Fruit fly (Drosophila melanogaster) whole organism, pupa: ENCODE data around the gene CG18094.

Experiments used
- CG10348 ChIP-seq: fragments of 200-800 bp; sonication (Bioruptor generic); IDR thresholded peaks from 2 replicates; pipeline ENCODE4 v1.3.6; 2022; ENCODE audit warnings: missing biosample characterization, missing genetic modification characterization
- CG12605 ChIP-seq: fragments of 200-800 bp; sonication (Bioruptor generic); IDR thresholded peaks from 2 replicates; pipeline ENCODE4 v1.3.6; 2022; ENCODE audit warnings: missing biosample characterization, missing genetic modification characterization
- CG13204 ChIP-seq: fragments of 200-800 bp; sonication (Bioruptor generic); optimal IDR thresholded peaks from 2 replicates; lab custom pipeline; 2018; ENCODE audit warnings: missing biosample characterization, mild to moderate bottlenecking, missing genetic modification characterization, moderate library complexity
- CG14655 ChIP-seq: fragments of 200-800 bp; sonication (Bioruptor generic); optimal IDR thresholded peaks from 3 replicates; lab custom pipeline; 2017; ENCODE audit warnings: mild to moderate bottlenecking, missing biosample characterization, missing genetic modification reagents, missing genetic modification characterization
- CG15710 ChIP-seq: fragments of 200-800 bp; sonication (Bioruptor generic); optimal IDR thresholded peaks from 2 replicates; lab custom pipeline; 2018; ENCODE audit warnings: missing biosample characterization, mild to moderate bottlenecking, missing genetic modification characterization, moderate library complexity
- CG32121 ChIP-seq: fragments of 200-800 bp; sonication (Bioruptor generic); IDR thresholded peaks from 2 replicates; pipeline ENCODE4 v1.3.6; 2022; ENCODE audit warnings: missing biosample characterization, missing genetic modification characterization
- CG8159 ChIP-seq: fragments of 200-800 bp; sonication (Bioruptor generic); optimal IDR thresholded peaks from 3 replicates; lab custom pipeline; 2018; ENCODE audit warnings: missing biosample characterization, mild to moderate bottlenecking, missing genetic modification characterization, moderate library complexity
- CG8301 ChIP-seq: fragments of 200-800 bp; sonication (Bioruptor generic); optimal IDR thresholded peaks from 2 replicates; lab custom pipeline; 2018; ENCODE audit warnings: missing biosample characterization, mild to moderate bottlenecking, missing genetic modification characterization
- EcR ChIP-seq: fragments of 200-800 bp; sonication (Bioruptor generic); optimal IDR thresholded peaks from 3 replicates; lab custom pipeline; 2019; ENCODE audit warnings: missing biosample characterization, missing genetic modification characterization, mild to moderate bottlenecking, moderate library complexity, missing genetic modification reagents
- gl ChIP-seq: fragments of 200-800 bp; sonication (Bioruptor generic); optimal IDR thresholded peaks from 2 replicates; lab custom pipeline; 2018; ENCODE audit warnings: missing biosample characterization, mild to moderate bottlenecking, missing genetic modification characterization

- TF ChIP-seq CG32121 (GFP tag; lab: Robert Waterston, UW) = no peak
- no peak for TF ChIP-seq CG14655 (GFP tag; lab: Kevin White, UChicago)
- no peak for TF ChIP-seq CG8159 (tag; lab: Kevin White, UChicago)
- TF ChIP-seq gl (tag; lab: Kevin White, UChicago) = no peak
- no peak for TF ChIP-seq CG8301 (tag; lab: Kevin White, UChicago)
- TF ChIP-seq CG10348 (GFP tag; lab: Robert Waterston, UW) = no peak
- TF ChIP-seq EcR (GFP tag; lab: Kevin White, UChicago) = no peak
- TF ChIP-seq CG13204 (GFP tag; lab: Kevin White, UChicago) = no peak
- TF ChIP-seq CG15710 (tag; lab: Kevin White, UChicago) = no peak
- TF ChIP-seq CG12605 (GFP tag; lab: Robert Waterston, UW) = no peak
Measured at dm6 chr2L:19519611-19520010, 29.5 kb downstream of the CG18094 start.
